5 fruit fly cellular contexts compared by ENCODE assay signal in the genomic region with DNA sequence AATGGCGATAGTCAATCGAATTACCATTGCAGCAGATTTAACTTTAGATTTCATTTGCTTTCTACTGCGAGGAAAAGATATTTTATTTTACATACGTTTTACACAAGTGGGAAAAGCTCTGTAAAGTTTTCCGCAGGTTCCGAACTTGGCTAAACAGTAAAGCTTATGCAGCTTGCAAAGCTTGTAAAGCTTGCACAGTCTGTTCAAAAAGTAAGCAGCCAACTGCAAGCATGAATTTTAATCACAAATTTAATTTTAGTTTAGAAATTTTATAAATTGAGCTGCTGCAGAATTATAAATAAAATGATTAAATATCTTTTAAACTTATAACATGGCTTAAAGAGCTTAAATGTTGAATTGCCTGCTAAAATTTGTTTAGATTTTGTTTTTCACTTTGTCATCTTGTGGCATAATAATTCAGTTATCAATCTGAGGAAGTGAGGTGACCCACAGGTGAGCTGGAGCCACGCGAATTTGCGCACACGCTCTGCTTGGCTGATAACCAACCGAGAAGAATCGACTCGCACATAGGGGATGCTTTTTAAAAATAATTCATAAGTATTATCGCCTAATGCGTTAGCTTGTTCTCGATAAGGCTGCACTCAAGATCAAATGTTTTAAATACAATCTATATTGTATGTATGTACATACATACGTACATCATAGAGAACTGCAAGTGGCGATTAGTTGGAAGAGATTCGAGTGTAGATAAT.
A peak's percentile ranks its signal among the peaks of the same experiment; 100 is the strongest.
TF ChIP-seq lines count a peak whose summit lies in the region.

No protein-coding gene starts in this region.

- TF ChIP-seq CTCF in whole organism, embryonic (GFP tag; optimal IDR thresholded peaks at IDR 0.05; lab: Kevin White, UChicago), result peak; percentile 83

TF ChIP-seq in whole organism, adult, 20 proteins besides CTCF, POLR2A, EP300 and RAD21 (continues in another document):
- TF ChIP-seq toe (GFP tag; optimal IDR thresholded peaks at IDR 0.05; lab: Kevin White, UChicago) (no peak), bab1 (GFP tag; optimal IDR thresholded peaks at IDR 0.05; lab: Kevin White, UChicago) (peak; percentile 20), pad (GFP tag; optimal IDR thresholded peaks at IDR 0.05; lab: Kevin White, UChicago) (peak; percentile 20), ovo (GFP tag; optimal IDR thresholded peaks at IDR 0.05; lab: Kevin White, UChicago) (no peak), kay (GFP tag; lab: Kevin White, UChicago; ENCODE audit: borderline replicate concordance) (peak; percentile 72), cic (GFP tag; optimal IDR thresholded peaks at IDR 0.05; lab: Kevin White, UChicago) (peak; percentile 56), CG5204 (GFP tag; optimal IDR thresholded peaks at IDR 0.05; lab: Kevin White, UChicago) (no peak), Hr96 (GFP tag; optimal IDR thresholded peaks at IDR 0.05; lab: Kevin White, UChicago) (no peak), tj (GFP tag; optimal IDR thresholded peaks at IDR 0.05; lab: Kevin White, UChicago) (peak; percentile 16), Mnt (GFP tag; optimal IDR thresholded peaks at IDR 0.05; lab: Kevin White, UChicago) (peak; percentile 7), CG33017 (tag; optimal IDR thresholded peaks at IDR 0.05; lab: Kevin White, UChicago) (peak; percentile 75), Clk (GFP tag; optimal IDR thresholded peaks at IDR 0.05; lab: Kevin White, UChicago) (no peak), cnc (optimal IDR thresholded peaks at IDR 0.05; lab: Kevin White, UChicago) (peak in 1 of 2 experiments; percentile 49), Crg-1 (GFP tag; optimal IDR thresholded peaks at IDR 0.05; lab: Kevin White, UChicago) (no peak), CG12768 (GFP tag; optimal IDR thresholded peaks at IDR 0.05; lab: Kevin White, UChicago) (peak; percentile 11), CG11617 (GFP tag; optimal IDR thresholded peaks at IDR 0.05; lab: Kevin White, UChicago) (no peak)

TF ChIP-seq in whole organism, embryonic, 481 proteins besides CTCF, POLR2A, EP300 and RAD21 (continues in another document):
- TF ChIP-seq CG15011 (GFP tag; optimal IDR thresholded peaks at IDR 0.05; lab: Kevin White, UChicago) (peak; percentile 21), mam (GFP tag; optimal IDR thresholded peaks at IDR 0.05; lab: Kevin White, UChicago) (peak; percentile 22), nerfin-1 (tag; optimal IDR thresholded peaks at IDR 0.05; lab: Kevin White, UChicago) (no peak), HmgD (GFP tag; optimal IDR thresholded peaks at IDR 0.05; lab: Kevin White, UChicago) (no peak), CG8388 (GFP tag; optimal IDR thresholded peaks at IDR 0.05; lab: Kevin White, UChicago) (peak; percentile 100), ken (GFP tag; IDR thresholded peaks at IDR 0.05; lab: Robert Waterston, UW) (0 out of 3 replicates have a peak, but pooled peaks have one; percentile 50), CG14014 (GFP tag; IDR thresholded peaks at IDR 0.05; lab: Robert Waterston, UW) (0 out of 2 replicates have a peak, but pooled peaks have one; percentile 59), prd (optimal IDR thresholded peaks at IDR 0.05; lab: Kevin White, UChicago) (no peak), prd (GFP tag; IDR thresholded peaks at IDR 0.05; lab: Robert Waterston, UW) (peak; percentile 43; the same call in 1 of the 3 replicates), CG17359 (tag; optimal IDR thresholded peaks at IDR 0.05; lab: Kevin White, UChicago) (peak; percentile 48), lilli (GFP tag; optimal IDR thresholded peaks at IDR 0.05; lab: Kevin White, UChicago) (peak; percentile 51), CG9727 (GFP tag; optimal IDR thresholded peaks at IDR 0.05; lab: Kevin White, UChicago) (no peak), caup (GFP tag; optimal IDR thresholded peaks at IDR 0.05; lab: Kevin White, UChicago; ENCODE audit: severe bottlenecking) (no peak), maf-S (GFP tag; optimal IDR thresholded peaks at IDR 0.05; lab: Kevin White, UChicago) (no peak), Stat92E (GFP tag; optimal IDR thresholded peaks at IDR 0.05; lab: Kevin White, UChicago) (no peak), CG3838 (GFP tag; optimal IDR thresholded peaks at IDR 0.05; lab: Kevin White, UChicago) (no peak)

TF ChIP-seq in whole organism, prepupa, 60 proteins besides CTCF, POLR2A, EP300 and RAD21 (continues in another document):
- TF ChIP-seq CG6163 (GFP tag; IDR thresholded peaks at IDR 0.05; lab: Robert Waterston, UW) (peak; percentile 34; the same call in 2 of the 3 replicates), pdm3 (GFP tag; optimal IDR thresholded peaks at IDR 0.05; lab: Kevin White, UChicago) (peak; percentile 13), CG6808 (GFP tag; optimal IDR thresholded peaks at IDR 0.05; lab: Kevin White, UChicago) (no peak), Hr39 (GFP tag; optimal IDR thresholded peaks at IDR 0.05; lab: Kevin White, UChicago) (peak; percentile 2), Hr4 (GFP tag; optimal IDR thresholded peaks at IDR 0.05; lab: Kevin White, UChicago) (no peak), Eip78C (GFP tag; lab: Kevin White, UChicago) (peak; percentile 72), Ets96B (tag; optimal IDR thresholded peaks at IDR 0.05; lab: Kevin White, UChicago) (peak; percentile 9), topi (GFP tag; optimal IDR thresholded peaks at IDR 0.05; lab: Kevin White, UChicago) (peak; percentile 16), CG6276 (GFP tag; optimal IDR thresholded peaks at IDR 0.05; lab: Kevin White, UChicago) (no peak), cyc (GFP tag; optimal IDR thresholded peaks at IDR 0.05; lab: Kevin White, UChicago) (peak; percentile 39), esn (GFP tag; optimal IDR thresholded peaks at IDR 0.05; lab: Kevin White, UChicago) (peak; percentile 16), Smox (GFP tag; optimal IDR thresholded peaks at IDR 0.05; lab: Kevin White, UChicago) (peak; percentile 1), CG10669 (GFP tag; optimal IDR thresholded peaks at IDR 0.05; lab: Kevin White, UChicago) (peak; percentile 17), Met (GFP tag; optimal IDR thresholded peaks at IDR 0.05; lab: Kevin White, UChicago) (peak; percentile 48), svp (GFP tag; lab: Kevin White, UChicago) (peak; percentile 79), OdsH (GFP tag; optimal IDR thresholded peaks at IDR 0.05; lab: Kevin White, UChicago) (peak; percentile 26), CG8632 (GFP tag; optimal IDR thresholded peaks at IDR 0.05; lab: Kevin White, UChicago) (no peak), CG3919 (GFP tag; optimal IDR thresholded peaks at IDR 0.05; lab: Kevin White, UChicago) (peak; percentile 17)

TF ChIP-seq in whole organism, pupa, 21 proteins besides CTCF, POLR2A, EP300 and RAD21 (continues in another document):
- TF ChIP-seq CG17806 (tag; optimal IDR thresholded peaks at IDR 0.05; lab: Kevin White, UChicago) (no peak), CG8301 (tag; optimal IDR thresholded peaks at IDR 0.05; lab: Kevin White, UChicago) (no peak), EcR (GFP tag; optimal IDR thresholded peaks at IDR 0.05; lab: Kevin White, UChicago) (no peak), CG32121 (GFP tag; IDR thresholded peaks at IDR 0.05; lab: Robert Waterston, UW) (no peak), D1 (tag; optimal IDR thresholded peaks at IDR 0.05; lab: Kevin White, UChicago) (no peak), Pif1A (GFP tag; optimal IDR thresholded peaks at IDR 0.05; lab: Kevin White, UChicago) (peak; percentile 9), CG13204 (GFP tag; optimal IDR thresholded peaks at IDR 0.05; lab: Kevin White, UChicago) (no peak), CG12605 (GFP tag; IDR thresholded peaks at IDR 0.05; lab: Robert Waterston, UW) (0 out of 2 replicates have a peak, but pooled peaks have one; percentile 27), CG15710 (tag; optimal IDR thresholded peaks at IDR 0.05; lab: Kevin White, UChicago) (no peak), CG34367 (tag; optimal IDR thresholded peaks at IDR 0.05; lab: Kevin White, UChicago) (no peak), Pif1B (GFP tag; optimal IDR thresholded peaks at IDR 0.05; lab: Kevin White, UChicago) (no peak), CG14655 (GFP tag; optimal IDR thresholded peaks at IDR 0.05; lab: Kevin White, UChicago) (peak; percentile 15), fd96Ca (GFP tag; IDR thresholded peaks at IDR 0.05; lab: Robert Waterston, UW) (no peak), CG4496 (GFP tag; IDR thresholded peaks at IDR 0.05; lab: Robert Waterston, UW) (no peak), gl (tag; optimal IDR thresholded peaks at IDR 0.05; lab: Kevin White, UChicago) (no peak), CG9948 (tag; optimal IDR thresholded peaks at IDR 0.05; lab: Kevin White, UChicago) (no peak), Snoo (tag; optimal IDR thresholded peaks at IDR 0.05; lab: Kevin White, UChicago) (peak; percentile 12), rn (GFP tag; IDR thresholded peaks at IDR 0.05; lab: Robert Waterston, UW) (no peak), CG8159 (tag; optimal IDR thresholded peaks at IDR 0.05; lab: Kevin White, UChicago) (peak; percentile 7), CG10348 (GFP tag; IDR thresholded peaks at IDR 0.05; lab: Robert Waterston, UW) (no peak)

TF ChIP-seq in whole organism, wandering third instar larva, 38 proteins besides CTCF, POLR2A, EP300 and RAD21 (continues in another document):
- TF ChIP-seq CG9705 (GFP tag; optimal IDR thresholded peaks at IDR 0.05; lab: Kevin White, UChicago) (no peak), brk (GFP tag; optimal IDR thresholded peaks at IDR 0.05; lab: Kevin White, UChicago) (peak; percentile 61), Hnf4 (GFP tag; optimal IDR thresholded peaks at IDR 0.05; lab: Kevin White, UChicago) (peak; percentile 14), tai (GFP tag; optimal IDR thresholded peaks at IDR 0.05; lab: Kevin White, UChicago) (no peak), Myc (optimal IDR thresholded peaks at IDR 0.05; lab: Kevin White, UChicago) (no peak), dsf (GFP tag; optimal IDR thresholded peaks at IDR 0.05; lab: Kevin White, UChicago; ENCODE audit: borderline replicate concordance) (no peak), usp (GFP tag; optimal IDR thresholded peaks at IDR 0.05; lab: Kevin White, UChicago) (no peak), sv (GFP tag; optimal IDR thresholded peaks at IDR 0.05; lab: Kevin White, UChicago) (no peak), Rel (GFP tag; optimal IDR thresholded peaks at IDR 0.05; lab: Kevin White, UChicago) (no peak), Rel (tag; optimal IDR thresholded peaks at IDR 0.05; lab: Kevin White, UChicago) (no peak), fru (GFP tag; optimal IDR thresholded peaks at IDR 0.05; lab: Kevin White, UChicago) (peak; percentile 24), sage (GFP tag; optimal IDR thresholded peaks at IDR 0.05; lab: Kevin White, UChicago) (peak; percentile 35), br (GFP tag; optimal IDR thresholded peaks at IDR 0.05; lab: Kevin White, UChicago) (no peak), h (GFP tag; optimal IDR thresholded peaks at IDR 0.05; lab: Kevin White, UChicago) (peak; percentile 62), N (GFP tag; optimal IDR thresholded peaks at IDR 0.05; lab: Kevin White, UChicago) (no peak), woc (GFP tag; optimal IDR thresholded peaks at IDR 0.05; lab: Kevin White, UChicago) (peak; percentile 76), lola (GFP tag; optimal IDR thresholded peaks at IDR 0.05; lab: Kevin White, UChicago) (no peak), CG32264 (GFP tag; optimal IDR thresholded peaks at IDR 0.05; lab: Kevin White, UChicago) (no peak), rgr (GFP tag; optimal IDR thresholded peaks at IDR 0.05; lab: Kevin White, UChicago) (peak; percentile 31), foxo (GFP tag; optimal IDR thresholded peaks at IDR 0.05; lab: Kevin White, UChicago) (peak in 1 of 2 experiments; percentile 51), OdsH (GFP tag; optimal IDR thresholded peaks at IDR 0.05; lab: Kevin White, UChicago) (peak; percentile 38)
